Worm (Caenorhabditis elegans) whole organism, young adult: ENCODE measurements around the gene C17E7.4.

Experiments
- B0035.1 ChIP-seq: sonication (generic microtip); optimal IDR thresholded peaks from 2 replicates; lab custom pipeline; 2016; ENCODE audit warnings: missing genetic modification characterization, mild to moderate bottlenecking, missing compliant biosample characterization, missing genotype, missing genetic modification reagents
- C06A6.2 ChIP-seq: fragments of 200-800 bp; sonication (Bioruptor generic); conservative IDR thresholded peaks from 2 replicates; pipeline ENCODE4 v1.3.6; 2022; ENCODE audit warnings: missing genetic modification characterization, missing compliant biosample characterization
- F23B12.7 ChIP-seq: sonication (generic microtip); optimal IDR thresholded peaks from 2 replicates; lab custom pipeline; 2017; ENCODE audit warnings: missing genetic modification characterization, mild to moderate bottlenecking, missing compliant biosample characterization, antibody characterized with exemption, moderate library complexity; ENCODE audit not compliant: insufficient read depth
- F33H1.4 ChIP-seq: fragments of 200-800 bp; sonication (Bioruptor generic); IDR thresholded peaks from 2 replicates; pipeline ENCODE4 v1.3.6; 2022; ENCODE audit warnings: missing genetic modification reagents, missing genetic modification characterization, missing compliant biosample characterization
- F39B2.1 ChIP-seq: fragments of 200-800 bp; sonication (Bioruptor generic); IDR thresholded peaks from 2 replicates; pipeline ENCODE4 v1.3.6; 2022; ENCODE audit warnings: missing genetic modification reagents, missing genetic modification characterization, missing compliant biosample characterization
- F49E8.2 ChIP-seq: sonication (generic microtip); optimal IDR thresholded peaks from 3 replicates; lab custom pipeline; 2017; ENCODE audit warnings: missing genetic modification characterization, mild to moderate bottlenecking, missing compliant biosample characterization, antibody characterized with exemption, moderate library complexity; ENCODE audit not compliant: insufficient read depth
- F55B11.4 ChIP-seq: sonication (generic microtip); optimal IDR thresholded peaks from 2 replicates; lab custom pipeline; 2016; ENCODE audit warnings: missing compliant biosample characterization, missing genetic modification characterization, borderline replicate concordance; ENCODE audit not compliant: insufficient read depth
- bed-2 ChIP-seq: fragments of 200-800 bp; sonication (Bioruptor generic); IDR thresholded peaks from 2 replicates; pipeline ENCODE4 v1.3.6; 2022; ENCODE audit warnings: missing genetic modification reagents, missing genetic modification characterization, missing compliant biosample characterization
- ceh-100 ChIP-seq: fragments of 200-800 bp; sonication (Bioruptor generic); IDR thresholded peaks from 2 replicates; pipeline ENCODE4 v1.3.6; 2022; ENCODE audit warnings: missing genetic modification reagents, missing genetic modification characterization, missing compliant biosample characterization
- ceh-91 ChIP-seq: fragments of 200-800 bp; sonication (Bioruptor generic); IDR thresholded peaks from 2 replicates; pipeline ENCODE4 v1.3.6; 2022; ENCODE audit warnings: missing genetic modification reagents, missing genetic modification characterization, missing compliant biosample characterization
- die-1 ChIP-seq: sonication (generic microtip); optimal IDR thresholded peaks from 2 replicates; lab custom pipeline; 2016; ENCODE audit warnings: missing genotype, mild to moderate bottlenecking, missing genetic modification characterization, missing compliant biosample characterization
- dox-1 ChIP-seq: fragments of 200-800 bp; sonication (Bioruptor generic); IDR thresholded peaks from 2 replicates; pipeline ENCODE4 v1.3.6; 2022; ENCODE audit warnings: missing genetic modification reagents, missing genetic modification characterization, missing compliant biosample characterization
- dpff-1 ChIP-seq: sonication (generic microtip); optimal IDR thresholded peaks from 2 replicates; lab custom pipeline; 2017; ENCODE audit warnings: mild to moderate bottlenecking, missing genetic modification characterization, missing compliant biosample characterization
- dpl-1 ChIP-seq: fragments of 150-350 bp; optimal IDR thresholded peaks from 2 replicates; lab custom pipeline; 2014; ENCODE audit warnings: missing biosample characterization, missing genetic modification reagents, missing genetic modification characterization
- ets-4 ChIP-seq: fragments of 200-800 bp; sonication (Bioruptor generic); optimal IDR thresholded peaks from 2 replicates; lab custom pipeline; 2018; ENCODE audit warnings: mild to moderate bottlenecking, missing genetic modification characterization, missing compliant biosample characterization
- hlh-12 ChIP-seq: sonication (generic microtip); optimal IDR thresholded peaks from 2 replicates; lab custom pipeline; 2016; ENCODE audit warnings: missing genetic modification characterization, missing compliant biosample characterization
- hrde-1 ChIP-seq: sonication (generic microtip); optimal IDR thresholded peaks from 2 replicates; lab custom pipeline; 2016; ENCODE audit warnings: missing genetic modification characterization, mild to moderate bottlenecking, missing compliant biosample characterization, moderate library complexity, missing genotype, missing genetic modification reagents, borderline replicate concordance
- hsf-1 ChIP-seq: fragments of 200-800 bp; sonication (Bioruptor generic); IDR thresholded peaks from 2 replicates; pipeline ENCODE4 v1.3.6; 2022; ENCODE audit warnings: missing genetic modification reagents, missing genetic modification characterization, missing compliant biosample characterization
- lin-35 ChIP-seq, 3 experiments: fragments of 150-350 bp in 2 of 3; sonication (generic microtip) in 1 of 3; optimal IDR thresholded peaks; 2 replicates each; lab custom pipeline; 2014 to 2018; ENCODE audit warnings: missing biosample characterization in 3 of 3, missing genetic modification characterization in 3 of 3, missing genetic modification reagents in 3 of 3
- lin-40 ChIP-seq: sonication (generic microtip); optimal IDR thresholded peaks from 2 replicates; lab custom pipeline; 2016; ENCODE audit warnings: missing genetic modification characterization, mild to moderate bottlenecking, missing compliant biosample characterization, missing genotype, missing genetic modification reagents
- lir-1 ChIP-seq: fragments of 200-800 bp; sonication (Bioruptor generic); conservative IDR thresholded peaks from 2 replicates; pipeline ENCODE4 v1.3.6; 2022; ENCODE audit warnings: missing genetic modification reagents, missing genetic modification characterization, missing compliant biosample characterization
- lsy-27 ChIP-seq: sonication (generic microtip); optimal IDR thresholded peaks from 2 replicates; lab custom pipeline; 2017; ENCODE audit warnings: missing genetic modification characterization, mild to moderate bottlenecking, missing compliant biosample characterization, antibody characterized with exemption, missing genotype, borderline replicate concordance; ENCODE audit not compliant: insufficient read depth
- madf-6 ChIP-seq: fragments of 200-800 bp; sonication (Bioruptor generic); IDR thresholded peaks from 2 replicates; pipeline ENCODE4 v1.3.6; 2022; ENCODE audit warnings: missing genetic modification reagents, missing genetic modification characterization, missing compliant biosample characterization
- mcd-1 ChIP-seq: fragments of 200-800 bp; sonication (Bioruptor generic); IDR thresholded peaks from 2 replicates; pipeline ENCODE4 v1.3.6; 2022; ENCODE audit warnings: missing genetic modification reagents, missing genetic modification characterization, missing compliant biosample characterization
- mes-4 ChIP-seq: sonication (generic microtip); optimal IDR thresholded peaks from 2 replicates; lab custom pipeline; 2016; ENCODE audit warnings: missing genotype, missing genetic modification characterization, missing compliant biosample characterization
- nhr-27 ChIP-seq: fragments of 200-800 bp; sonication (Bioruptor generic); optimal IDR thresholded peaks from 2 replicates; lab custom pipeline; 2018; ENCODE audit warnings: mild to moderate bottlenecking, missing genetic modification characterization, moderate library complexity, missing compliant biosample characterization
- sdz-38 ChIP-seq: sonication (generic microtip); optimal IDR thresholded peaks from 2 replicates; lab custom pipeline; 2016; ENCODE audit warnings: missing genotype, missing genetic modification characterization, missing compliant biosample characterization
- snpc-1.1 ChIP-seq: sonication (generic microtip); optimal IDR thresholded peaks from 2 replicates; lab custom pipeline; 2017; ENCODE audit warnings: missing genetic modification characterization, mild to moderate bottlenecking, missing compliant biosample characterization, antibody characterized with exemption, moderate library complexity, missing genotype, missing genetic modification reagents; ENCODE audit not compliant: insufficient read depth
- snpc-3.4 ChIP-seq: sonication (generic microtip); optimal IDR thresholded peaks from 2 replicates; lab custom pipeline; 2017; ENCODE audit warnings: missing genetic modification characterization, mild to moderate bottlenecking, missing compliant biosample characterization, antibody characterized with exemption, moderate library complexity, missing genotype, missing genetic modification reagents
- snpc-4 ChIP-seq, 5 experiments: fragments of 150-350 bp in 1 of 5; sonication (generic microtip) in 4 of 5; optimal IDR thresholded peaks; 2 replicates each; lab custom pipeline; 2014 to 2018; ENCODE audit warnings: missing genetic modification characterization in 5 of 5, missing biosample characterization in 3 of 5, antibody characterized with exemption in 2 of 5, mild to moderate bottlenecking in 2 of 5, missing compliant biosample characterization in 2 of 5, missing genotype in 2 of 5, moderate library complexity in 2 of 5, missing genetic modification reagents in 1 of 5
- sptf-2 ChIP-seq: fragments of 200-800 bp; sonication (Bioruptor generic); optimal IDR thresholded peaks from 2 replicates; lab custom pipeline; 2018; ENCODE audit warnings: mild to moderate bottlenecking, missing genetic modification characterization, missing compliant biosample characterization
- zfh-2 ChIP-seq: fragments of 200-800 bp; sonication (Bioruptor generic); conservative IDR thresholded peaks from 2 replicates; pipeline ENCODE4 v1.3.6; 2022; ENCODE audit warnings: missing genetic modification reagents, missing genetic modification characterization, missing compliant biosample characterization

The C17E7.4 gene

ce11 chrV:3874102-3874744, 18.4 kb upstream of the C17E7.4 start, which contains the start of gene nhr-158 (continued):
- TF ChIP-seq sptf-2 (GFP tag; lab: Kevin White, UChicago) (no peak), lir-1 (GFP tag; lab: Robert Waterston, UW) (no peak), C06A6.2 (GFP tag; lab: Robert Waterston, UW) (no peak), dpff-1 (no peak), zfh-2 (no peak), hsf-1 (GFP tag; lab: Robert Waterston, UW) (no peak)

ce11 chrV:3877242-3877641, 15.4 kb upstream of the C17E7.4 start:
- TF ChIP-seq sdz-38 (tag; lab: Kevin White, UChicago) (no peak), nhr-27 (tag; lab: Kevin White, UChicago) (no peak), F49E8.2 (tag; lab: Kevin White, UChicago) (no peak), mes-4 (tag; lab: Kevin White, UChicago) (no peak), die-1 (tag; lab: Kevin White, UChicago) (no peak), hlh-12 (no peak), ceh-91 (GFP tag; lab: Robert Waterston, UW) (no peak), F39B2.1 (no peak), F33H1.4 (GFP tag; lab: Robert Waterston, UW) (no peak)

- TF ChIP-seq hrde-1 (no peak), nhr-27 (tag; lab: Kevin White, UChicago) (no peak), sdz-38 (tag; lab: Kevin White, UChicago) (no peak), bed-2 (no peak), lin-40 (tag; lab: Kevin White, UChicago) (no peak)
These were observed 14.4 kb upstream of the C17E7.4 start, which contains the start of gene nhr-159 for ce11 chrV:3878223-3878622. nhr-159 (minus strand) TSS chrV:3878323.

- no peak for TF ChIP-seq B0035.1 (tag; lab: Kevin White, UChicago)
- TF ChIP-seq F33H1.4 (GFP tag; lab: Robert Waterston, UW), result no peak
- no peak for TF ChIP-seq dox-1 (GFP tag; lab: Robert Waterston, UW)
- no peak for TF ChIP-seq mcd-1 (GFP tag; lab: Robert Waterston, UW)
- no peak for TF ChIP-seq snpc-1.1 (tag; lab: Kevin White, UChicago)
- TF ChIP-seq F23B12.7, result no peak
- no peak for TF ChIP-seq bed-2
- TF ChIP-seq lin-40 (tag; lab: Kevin White, UChicago), result no peak
- TF ChIP-seq lsy-27 (tag; lab: Kevin White, UChicago), result no peak
- no peak for TF ChIP-seq snpc-4 (GFP tag; optimal IDR thresholded peaks at IDR 0.05; lab: Kevin White, UChicago)
- no peak for TF ChIP-seq snpc-4 (tag; optimal IDR thresholded peaks at IDR 0.05; lab: Kevin White, UChicago)
- no peak for TF ChIP-seq lin-35 (GFP tag; optimal IDR thresholded peaks at IDR 0.05; lab: Kevin White, UChicago)
- no peak for TF ChIP-seq ets-4
- TF ChIP-seq dpl-1 (GFP tag; lab: Kevin White, UChicago), result no peak
- no peak for TF ChIP-seq madf-6 (GFP tag; lab: Robert Waterston, UW)
- TF ChIP-seq F55B11.4 (tag; lab: Kevin White, UChicago), result no peak
- no peak for TF ChIP-seq zfh-2
- TF ChIP-seq ceh-100 (GFP tag; lab: Robert Waterston, UW), result no peak
- no peak for TF ChIP-seq snpc-3.4
- TF ChIP-seq, all 124 proteins: peak for 0
These were observed 8.1 kb upstream of the C17E7.4 start for ce11 chrV:3884550-3884949.
